Worm (Caenorhabditis elegans) whole organism, L4 larva: Measurements from ENCODE around the gene srt-11.

Experiments
- T20F7.1 ChIP-seq: fragments of 200-800 bp; sonication (Bioruptor generic); optimal IDR thresholded peaks from 2 replicates; lab custom pipeline; 2018; ENCODE audit warnings: mild to moderate bottlenecking, missing genetic modification characterization, missing compliant biosample characterization
- Y48G9A.11 ChIP-seq: fragments of 200-800 bp; sonication (Bioruptor generic); IDR thresholded peaks from 2 replicates; pipeline ENCODE4 v1.3.6; 2022; ENCODE audit warnings: missing genetic modification reagents, missing genetic modification characterization, missing compliant biosample characterization
- Y5F2A.4 ChIP-seq: fragments of 200-800 bp; sonication (Bioruptor generic); optimal IDR thresholded peaks from 2 replicates; lab custom pipeline; 2018; ENCODE audit warnings: mild to moderate bottlenecking, missing genetic modification characterization, missing compliant biosample characterization
- ZK546.5 ChIP-seq, 2 experiments: sonication (generic microtip); optimal IDR thresholded peaks; 2 replicates each; lab custom pipeline; 2017; ENCODE audit warnings: missing biosample characterization in 2 of 2, missing genetic modification characterization in 2 of 2
- arid-1 ChIP-seq: fragments of 200-800 bp; sonication (Bioruptor generic); conservative IDR thresholded peaks from 2 replicates; pipeline ENCODE4 v1.3.6; 2022; ENCODE audit warnings: missing genetic modification reagents, missing genetic modification characterization, missing compliant biosample characterization
- attf-4 ChIP-seq: sonication (generic microtip); optimal IDR thresholded peaks from 3 replicates; lab custom pipeline; 2017; ENCODE audit warnings: missing biosample characterization, missing genetic modification characterization
- ceh-62 ChIP-seq: sonication (generic microtip); optimal IDR thresholded peaks from 2 replicates; lab custom pipeline; 2017; ENCODE audit warnings: missing biosample characterization, missing genetic modification characterization
- ces-1 ChIP-seq: fragments of 150-350 bp; sonication (generic microtip); optimal IDR thresholded peaks from 4 replicates; lab custom pipeline; 2014; ENCODE audit warnings: missing biosample characterization, missing genetic modification reagents, missing genetic modification characterization
- cey-2 ChIP-seq: sonication (generic microtip); optimal IDR thresholded peaks from 3 replicates; lab custom pipeline; 2017; ENCODE audit warnings: missing genetic modification characterization, mild to moderate bottlenecking, missing compliant biosample characterization, antibody characterized with exemption, borderline replicate concordance; ENCODE audit not compliant: insufficient read depth
- daf-16 ChIP-seq, 3 experiments: sonication (generic microtip); optimal IDR thresholded peaks; 2 replicates each; lab custom pipeline; 2016 to 2017; ENCODE audit warnings: missing genetic modification characterization in 3 of 3, missing genetic modification reagents in 3 of 3, mild to moderate bottlenecking in 2 of 3, missing compliant biosample characterization in 2 of 3, missing biosample characterization in 1 of 3, moderate library complexity in 1 of 3
- dmd-6 ChIP-seq: fragments of 200-800 bp; sonication (Bioruptor generic); IDR thresholded peaks from 2 replicates; pipeline ENCODE4 v1.3.6; 2022; ENCODE audit warnings: missing genetic modification reagents, missing genetic modification characterization, missing compliant biosample characterization
- dpl-1 ChIP-seq: fragments of 150-350 bp; optimal IDR thresholded peaks from 2 replicates; lab custom pipeline; 2014; ENCODE audit warnings: missing biosample characterization, missing genetic modification reagents, missing genetic modification characterization
- dve-1 ChIP-seq: sonication (generic microtip); optimal IDR thresholded peaks from 2 replicates; lab custom pipeline; 2017; ENCODE audit warnings: antibody characterized with exemption, mild to moderate bottlenecking, missing genetic modification characterization, missing compliant biosample characterization; ENCODE audit not compliant: insufficient read depth
- gei-8 ChIP-seq: fragments of 200-800 bp; sonication (Bioruptor generic); optimal IDR thresholded peaks from 2 replicates; lab custom pipeline; 2018; ENCODE audit warnings: mild to moderate bottlenecking, missing genetic modification characterization, missing compliant biosample characterization
- hlh-11 ChIP-seq: fragments of 200-800 bp; sonication (Bioruptor generic); optimal IDR thresholded peaks from 2 replicates; lab custom pipeline; 2018; ENCODE audit warnings: mild to moderate bottlenecking, missing genetic modification characterization, missing compliant biosample characterization
- hlh-30 ChIP-seq: sonication (generic microtip); optimal IDR thresholded peaks from 2 replicates; lab custom pipeline; 2017; ENCODE audit warnings: antibody characterized with exemption, mild to moderate bottlenecking, missing genetic modification characterization, missing compliant biosample characterization; ENCODE audit not compliant: insufficient read depth
- lsy-2 ChIP-seq, 2 experiments: fragments of 150-350 bp in 1 of 2; sonication (generic microtip) in 1 of 2; optimal IDR thresholded peaks; 2 replicates each; lab custom pipeline; 2014 to 2017; ENCODE audit warnings: missing biosample characterization in 2 of 2, missing genetic modification characterization in 2 of 2
- madf-9 ChIP-seq: fragments of 200-800 bp; sonication (Bioruptor generic); conservative IDR thresholded peaks from 2 replicates; pipeline ENCODE4 v1.3.6; 2022; ENCODE audit warnings: missing genetic modification reagents, missing genetic modification characterization, missing compliant biosample characterization
- mdl-1 ChIP-seq, 2 experiments: fragments of 150-350 bp in 1 of 2; sonication (generic microtip) in 1 of 2; optimal IDR thresholded peaks; 2 replicates each; lab custom pipeline; 2014 to 2017; ENCODE audit warnings: missing biosample characterization in 2 of 2, missing genetic modification characterization in 2 of 2
- mep-1 ChIP-seq: fragments of 150-350 bp; sonication (generic microtip); optimal IDR thresholded peaks from 3 replicates; lab custom pipeline; 2014; ENCODE audit warnings: missing biosample characterization, missing genetic modification characterization
- mes-2 ChIP-seq: sonication (generic microtip); optimal IDR thresholded peaks from 2 replicates; lab custom pipeline; 2016; ENCODE audit warnings: missing genotype, mild to moderate bottlenecking, missing genetic modification characterization, missing compliant biosample characterization; ENCODE audit not compliant: poor library complexity, severe bottlenecking
- mxl-3 ChIP-seq: fragments of 200-800 bp; sonication (Bioruptor generic); optimal IDR thresholded peaks from 2 replicates; lab custom pipeline; 2018; ENCODE audit warnings: mild to moderate bottlenecking, missing genetic modification characterization, missing compliant biosample characterization
- nhr-28 ChIP-seq: fragments of 150-350 bp; optimal IDR thresholded peaks from 2 replicates; lab custom pipeline; 2014; ENCODE audit warnings: missing biosample characterization, missing genetic modification characterization
- nhr-48 ChIP-seq: sonication (generic microtip); optimal IDR thresholded peaks from 2 replicates; lab custom pipeline; 2016; ENCODE audit warnings: mild to moderate bottlenecking, missing genetic modification characterization, missing compliant biosample characterization
- nhr-77 ChIP-seq: fragments of 150-350 bp; optimal IDR thresholded peaks from 2 replicates; lab custom pipeline; 2014; ENCODE audit warnings: missing biosample characterization, missing genetic modification characterization
- pqm-1 ChIP-seq: sonication (generic microtip); optimal IDR thresholded peaks from 2 replicates; lab custom pipeline; 2017; ENCODE audit warnings: missing biosample characterization, missing genetic modification characterization
- snpc-1.2 ChIP-seq: fragments of 200-800 bp; sonication (Bioruptor generic); IDR thresholded peaks from 2 replicates; pipeline ENCODE4 v1.3.6; 2022; ENCODE audit warnings: missing genetic modification reagents, missing genetic modification characterization, missing compliant biosample characterization
- tag-97 ChIP-seq: fragments of 200-800 bp; sonication (Bioruptor generic); IDR thresholded peaks from 2 replicates; pipeline ENCODE4 v1.3.6; 2022; ENCODE audit warnings: missing genetic modification characterization, missing compliant biosample characterization
- unc-130 ChIP-seq: sonication (generic microtip); optimal IDR thresholded peaks from 2 replicates; lab custom pipeline; 2016; ENCODE audit warnings: missing genetic modification reagents, missing genetic modification characterization, missing compliant biosample characterization
- unc-39 ChIP-seq: sonication (generic microtip); optimal IDR thresholded peaks from 2 replicates; lab custom pipeline; 2017; ENCODE audit warnings: missing biosample characterization, missing genetic modification characterization
- unc-62 ChIP-seq, 3 experiments: fragments of 150-350 bp in 1 of 3; sonication (generic microtip); optimal IDR thresholded peaks in 2 of 3; peaks in 1 of 3; 1 replicate in 1 of 3; 2 replicates in 2 of 3; lab custom pipeline; 2014 to 2017; ENCODE audit warnings: missing biosample characterization in 3 of 3, missing genetic modification characterization in 3 of 3, missing genetic modification reagents in 3 of 3, missing genotype in 1 of 3
- zip-2 ChIP-seq: fragments of 150-350 bp; optimal IDR thresholded peaks from 2 replicates; lab custom pipeline; 2014; ENCODE audit warnings: missing biosample characterization, missing genetic modification characterization

srt-11 gene

DNA sequence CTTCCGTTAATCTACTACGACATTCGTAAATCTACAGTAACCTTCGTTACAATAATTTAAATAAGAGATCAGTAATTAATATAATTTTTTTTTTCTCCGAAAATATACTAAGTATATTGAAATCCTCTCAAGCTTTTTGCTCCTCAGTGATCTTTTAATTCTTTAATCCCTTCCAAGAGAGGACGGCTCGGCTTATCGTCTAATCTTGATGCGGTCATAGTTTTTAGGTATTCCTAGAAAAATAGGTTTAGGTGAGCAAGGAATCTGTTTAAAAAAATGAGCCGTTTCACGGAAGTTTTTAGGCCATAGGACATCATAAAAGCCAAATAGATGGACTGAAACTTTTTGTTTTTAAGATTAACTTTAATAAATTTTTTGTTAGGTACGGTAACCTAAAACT lies 26.3 kb downstream of the srt-11 start:
- TF ChIP-seq arid-1 (GFP tag; lab: Robert Waterston, UW) (no peak), tag-97 (GFP tag; lab: Robert Waterston, UW) (no peak)

- TF ChIP-seq ceh-62 (no peak), mxl-3 (GFP tag; lab: Kevin White, UChicago) (peak; percentile 97), mdl-1 (tag; optimal IDR thresholded peaks at IDR 0.05; lab: Kevin White, UChicago) (peak in 1 of 2 experiments; percentile 56), hlh-30 (tag; lab: Kevin White, UChicago) (peak; percentile 56), T20F7.1 (no peak), cey-2 (tag; lab: Kevin White, UChicago) (peak; percentile 31), zip-2 (tag; lab: Kevin White, UChicago) (no peak), ces-1 (no peak), unc-130 (GFP tag; lab: Kevin White, UChicago) (no peak), unc-62 (GFP tag; optimal IDR thresholded peaks at IDR 0.05 in 1 of 2; lab: Kevin White, UChicago) (peak in 1 of 2 experiments; percentile 11), unc-62 (tag; optimal IDR thresholded peaks at IDR 0.05; lab: Kevin White, UChicago) (no peak), dve-1 (tag; lab: Kevin White, UChicago) (peak; percentile 35), dpl-1 (GFP tag; lab: Kevin White, UChicago) (no peak), nhr-77 (tag; lab: Kevin White, UChicago) (no peak), daf-16 (GFP tag; optimal IDR thresholded peaks at IDR 0.05; lab: Kevin White, UChicago) (no peak), daf-16 (tag; optimal IDR thresholded peaks at IDR 0.05; lab: Kevin White, UChicago) (peak; percentile 43), Y48G9A.11 (GFP tag; lab: Robert Waterston, UW) (no peak), dmd-6 (GFP tag; lab: Robert Waterston, UW) (peak; percentile 82), mep-1 (no peak), nhr-28 (tag; lab: Kevin White, UChicago) (peak; percentile 87), attf-4 (tag; lab: Kevin White, UChicago) (no peak), unc-39 (no peak), mes-2 (tag; lab: Kevin White, UChicago) (no peak), tag-97 (GFP tag; lab: Robert Waterston, UW) (no peak), madf-9 (GFP tag; lab: Robert Waterston, UW) (no peak), nhr-48 (tag; lab: Kevin White, UChicago) (peak; percentile 70), gei-8 (GFP tag; lab: Kevin White, UChicago) (peak; percentile 19), snpc-1.2 (no peak), hlh-11 (peak; percentile 8), lsy-2 (tag; optimal IDR thresholded peaks at IDR 0.05; lab: Kevin White, UChicago) (peak in 1 of 2 experiments; percentile 26), Y5F2A.4 (GFP tag; lab: Kevin White, UChicago) (no peak)
These were observed 32.9 kb downstream of the srt-11 start for ce11 chrII:14838596-14839215.

DNA sequence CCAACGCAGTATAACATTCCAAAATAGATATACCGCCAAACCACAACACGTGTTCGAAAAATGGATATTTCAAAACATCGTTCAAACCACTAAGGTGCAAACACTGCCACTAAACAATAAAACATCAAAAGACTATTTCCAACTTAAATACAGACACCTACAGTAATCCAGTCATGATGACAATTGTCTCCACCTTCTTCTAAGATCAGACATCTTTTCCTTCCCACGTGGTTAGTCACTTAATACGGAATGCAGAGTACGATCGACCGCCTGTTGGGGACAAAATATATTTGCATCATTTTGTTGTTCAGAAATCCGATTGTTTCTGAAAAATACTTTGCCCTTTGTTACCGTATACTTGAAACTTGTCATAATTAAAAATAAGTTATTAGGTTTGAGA lies 35.5 kb downstream of the srt-11 start:
- peak in 1 of 2 experiments; percentile 11 for TF ChIP-seq mdl-1 (tag; optimal IDR thresholded peaks at IDR 0.05; lab: Kevin White, UChicago)
- TF ChIP-seq hlh-11: peak; percentile 22
- no peak for TF ChIP-seq pqm-1 (tag; lab: Kevin White, UChicago)
- peak; percentile 64 for TF ChIP-seq hlh-30 (tag; lab: Kevin White, UChicago)
- TF ChIP-seq ZK546.5 (tag; optimal IDR thresholded peaks at IDR 0.05; lab: Kevin White, UChicago): no peak
- TF ChIP-seq mxl-3 (GFP tag; lab: Kevin White, UChicago): peak; percentile 19
- TF ChIP-seq unc-62 (GFP tag; optimal IDR thresholded peaks at IDR 0.05 in 1 of 2; lab: Kevin White, UChicago): peak in 1 of 2 experiments; percentile 1
- no peak for TF ChIP-seq unc-62 (tag; optimal IDR thresholded peaks at IDR 0.05; lab: Kevin White, UChicago)
- peak in 1 of 2 experiments; percentile 72 for TF ChIP-seq lsy-2 (tag; optimal IDR thresholded peaks at IDR 0.05; lab: Kevin White, UChicago)
